Worm (Caenorhabditis elegans) whole organism, L4/young adult: ENCODE data around the gene hmg-1.2.

Source experiments
- dao-5 ChIP-seq: sonication (generic microtip); optimal IDR thresholded peaks from 2 replicates; lab custom pipeline; 2016; ENCODE audit warnings: missing genotype, missing genetic modification characterization, moderate library complexity, missing compliant biosample characterization
- him-1 ChIP-seq: sonication (generic microtip); optimal IDR thresholded peaks from 2 replicates; lab custom pipeline; 2016; ENCODE audit warnings: missing genotype, missing genetic modification reagents, missing genetic modification characterization, missing compliant biosample characterization

DNA sequence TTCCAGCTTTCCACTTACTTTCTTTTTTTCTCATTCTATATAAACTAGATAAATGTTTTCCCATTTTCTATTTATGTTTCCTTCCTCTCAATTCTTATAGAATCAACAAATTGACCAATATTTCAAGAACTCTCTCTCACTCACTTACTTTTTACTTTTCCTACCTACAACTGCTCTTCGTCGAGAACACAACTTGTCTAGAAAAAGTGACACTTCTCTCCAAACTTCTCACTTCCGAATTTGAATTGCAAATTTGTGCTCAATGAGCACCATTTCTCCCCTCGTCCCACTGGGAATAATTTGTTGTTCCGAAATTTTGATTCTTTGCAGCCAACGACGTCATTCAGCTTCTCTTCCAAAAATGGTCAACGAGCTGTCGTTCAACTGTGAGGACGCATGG lies 18.0 kb downstream of the hmg-1.2 start, which contains the start of gene F47D12.3:
- TF ChIP-seq him-1 (tag; lab: Kevin White, UChicago) = no peak
- TF ChIP-seq dao-5 = no peak
